Worm (Caenorhabditis elegans) whole organism, L2 larva: ENCODE results near the gene hmit-1.1.

Source experiments
- Y55F3AM.14 ChIP-seq: fragments of 200-800 bp; sonication (Bioruptor generic); optimal IDR thresholded peaks from 2 replicates; lab custom pipeline; 2018; ENCODE audit warnings: mild to moderate bottlenecking, missing genetic modification characterization, missing compliant biosample characterization
- ZK546.5 ChIP-seq: sonication (generic microtip); optimal IDR thresholded peaks from 2 replicates; lab custom pipeline; 2017; ENCODE audit warnings: missing biosample characterization, missing genetic modification characterization
- aly-2 ChIP-seq: fragments of 150-350 bp; optimal IDR thresholded peaks from 2 replicates; lab custom pipeline; 2014; ENCODE audit warnings: missing biosample characterization, missing genetic modification characterization
- ceh-16 ChIP-seq: fragments of 150-350 bp; optimal IDR thresholded peaks from 2 replicates; lab custom pipeline; 2014; ENCODE audit warnings: missing biosample characterization, missing genetic modification characterization
- lin-11 ChIP-seq: fragments of 150-350 bp; sonication (generic microtip); optimal IDR thresholded peaks from 2 replicates; lab custom pipeline; 2014; ENCODE audit warnings: missing biosample characterization, missing genetic modification characterization, inconsistent platforms, mixed read lengths
- nhr-23 ChIP-seq: fragments of 150-350 bp; optimal IDR thresholded peaks from 2 replicates; lab custom pipeline; 2014; ENCODE audit warnings: missing biosample characterization, missing genetic modification reagents, missing genetic modification characterization
- nhr-25 ChIP-seq: fragments of 150-350 bp; sonication (generic microtip); optimal IDR thresholded peaks from 3 replicates; lab custom pipeline; 2014; ENCODE audit warnings: missing biosample characterization, missing genetic modification characterization
- nhr-6 ChIP-seq: fragments of 150-350 bp; optimal IDR thresholded peaks from 2 replicates; lab custom pipeline; 2014; ENCODE audit warnings: missing biosample characterization, missing genetic modification characterization
- snpc-4 ChIP-seq: fragments of 150-350 bp; optimal IDR thresholded peaks from 2 replicates; lab custom pipeline; 2014; ENCODE audit warnings: missing biosample characterization, missing genetic modification characterization

DNA sequence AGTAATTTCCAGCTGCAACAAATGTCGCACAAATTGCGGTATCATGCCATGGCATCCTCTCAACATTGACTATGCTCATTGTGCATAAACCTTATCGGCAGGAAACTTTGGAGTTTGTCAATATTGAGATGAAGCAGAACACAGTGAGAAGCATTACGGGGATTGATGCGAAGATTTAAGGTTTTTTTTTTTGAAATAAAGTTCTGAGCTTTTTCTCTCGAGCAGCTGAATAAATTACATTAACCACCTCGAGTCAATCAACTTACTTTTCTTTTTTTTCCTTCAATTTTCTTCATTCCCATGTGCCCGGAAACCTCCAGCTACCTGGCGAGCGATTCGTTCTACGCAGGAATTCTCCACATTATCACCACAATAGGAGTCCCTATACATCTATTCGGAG, 40.5 kb upstream of the hmit-1.1 start, which contains the start of gene srh-179:
- TF ChIP-seq nhr-23 (no peak), lin-11 (tag; lab: Kevin White, UChicago) (no peak), nhr-25 (tag; lab: Kevin White, UChicago) (no peak), ZK546.5 (tag; lab: Kevin White, UChicago) (no peak), aly-2 (tag; lab: Kevin White, UChicago) (no peak), ceh-16 (tag; lab: Kevin White, UChicago) (no peak), snpc-4 (tag; lab: Kevin White, UChicago) (no peak), Y55F3AM.14 (GFP tag; lab: Kevin White, UChicago) (no peak), nhr-6 (tag; lab: Kevin White, UChicago) (no peak)
